Worm (Caenorhabditis elegans) whole organism, L3 larva: ENCODE measurements around the gene fbxa-89.

Source experiments
- ZK546.5 ChIP-seq: sonication (generic microtip); optimal IDR thresholded peaks from 2 replicates; lab custom pipeline; 2017; ENCODE audit warnings: missing biosample characterization, missing genetic modification characterization
- aly-2 ChIP-seq: fragments of 150-350 bp; optimal IDR thresholded peaks from 2 replicates; lab custom pipeline; 2014; ENCODE audit warnings: missing biosample characterization, missing genetic modification characterization
- ceh-82 ChIP-seq: fragments of 150-350 bp; optimal IDR thresholded peaks from 2 replicates; lab custom pipeline; 2014; ENCODE audit warnings: missing biosample characterization, missing genetic modification characterization
- daf-12 ChIP-seq: fragments of 150-350 bp; optimal IDR thresholded peaks from 2 replicates; lab custom pipeline; 2014; ENCODE audit warnings: missing biosample characterization, missing genetic modification reagents, missing genetic modification characterization
- egl-27 ChIP-seq: sonication (generic microtip); optimal IDR thresholded peaks from 4 replicates; lab custom pipeline; 2017; ENCODE audit warnings: missing biosample characterization, missing genetic modification reagents, missing genetic modification characterization
- egl-5 ChIP-seq: fragments of 150-350 bp; optimal IDR thresholded peaks from 2 replicates; lab custom pipeline; 2017; ENCODE audit warnings: missing biosample characterization, missing genetic modification reagents, missing genetic modification characterization, inconsistent platforms
- elt-1 ChIP-seq: fragments of 150-350 bp; optimal IDR thresholded peaks from 2 replicates; lab custom pipeline; 2014; ENCODE audit warnings: missing biosample characterization, missing genetic modification characterization
- eor-1 ChIP-seq, 2 experiments: fragments of 150-350 bp; optimal IDR thresholded peaks; 2 replicates each; lab custom pipeline; 2014 to 2018; ENCODE audit warnings: missing biosample characterization in 2 of 2, missing genetic modification characterization in 2 of 2
- fkh-10 ChIP-seq: sonication (generic microtip); optimal IDR thresholded peaks from 2 replicates; lab custom pipeline; 2017; ENCODE audit warnings: missing biosample characterization, missing genetic modification reagents, missing genetic modification characterization
- fkh-2 ChIP-seq: fragments of 150-350 bp; optimal IDR thresholded peaks from 2 replicates; lab custom pipeline; 2014; ENCODE audit warnings: missing biosample characterization, missing genetic modification reagents, missing genetic modification characterization
- fos-1 ChIP-seq: fragments of 150-350 bp; optimal IDR thresholded peaks from 2 replicates; lab custom pipeline; 2014; ENCODE audit warnings: missing biosample characterization, missing genetic modification characterization
- hmg-11 ChIP-seq: sonication (generic microtip); optimal IDR thresholded peaks from 2 replicates; lab custom pipeline; 2016; ENCODE audit warnings: missing genetic modification characterization, missing compliant biosample characterization
- lin-15B ChIP-seq: fragments of 150-350 bp; optimal IDR thresholded peaks from 2 replicates; lab custom pipeline; 2014; ENCODE audit warnings: missing biosample characterization, missing genetic modification characterization
- lin-39 ChIP-seq: fragments of 150-350 bp; optimal IDR thresholded peaks from 2 replicates; lab custom pipeline; 2018; ENCODE audit warnings: missing biosample characterization, missing genetic modification reagents, missing genetic modification characterization
- nfya-1 ChIP-seq: sonication (generic microtip); optimal IDR thresholded peaks from 2 replicates; lab custom pipeline; 2017; ENCODE audit warnings: missing genetic modification characterization, mild to moderate bottlenecking, missing compliant biosample characterization, antibody characterized with exemption, moderate library complexity; ENCODE audit not compliant: insufficient read depth
- nhr-11 ChIP-seq: fragments of 150-350 bp; optimal IDR thresholded peaks from 2 replicates; lab custom pipeline; 2014; ENCODE audit warnings: missing biosample characterization, missing genetic modification characterization
- nhr-23 ChIP-seq: fragments of 150-350 bp; optimal IDR thresholded peaks from 2 replicates; lab custom pipeline; 2014; ENCODE audit warnings: missing biosample characterization, missing genetic modification reagents, missing genetic modification characterization
- nhr-25 ChIP-seq: sonication (generic microtip); optimal IDR thresholded peaks from 2 replicates; lab custom pipeline; 2017; ENCODE audit warnings: missing biosample characterization, missing genetic modification characterization
- nhr-28 ChIP-seq: fragments of 150-350 bp; optimal IDR thresholded peaks from 2 replicates; lab custom pipeline; 2014; ENCODE audit warnings: missing biosample characterization, missing genetic modification characterization
- nhr-43 ChIP-seq: sonication (generic microtip); optimal IDR thresholded peaks from 2 replicates; lab custom pipeline; 2016; ENCODE audit warnings: mild to moderate bottlenecking, missing genetic modification characterization, missing compliant biosample characterization; ENCODE audit not compliant: poor library complexity, severe bottlenecking
- nhr-67 ChIP-seq: fragments of 150-350 bp; optimal IDR thresholded peaks from 2 replicates; lab custom pipeline; 2014; ENCODE audit warnings: missing biosample characterization, missing genetic modification characterization
- nhr-76 ChIP-seq: fragments of 150-350 bp; sonication (generic microtip); optimal IDR thresholded peaks from 5 replicates; lab custom pipeline; 2014; ENCODE audit warnings: missing biosample characterization, missing genetic modification characterization
- nhr-77 ChIP-seq: fragments of 150-350 bp; optimal IDR thresholded peaks from 2 replicates; lab custom pipeline; 2014; ENCODE audit warnings: missing biosample characterization, missing genetic modification characterization
- pha-4 ChIP-seq: fragments of 150-350 bp; optimal IDR thresholded peaks from 2 replicates; lab custom pipeline; 2014; ENCODE audit warnings: missing biosample characterization, missing genetic modification reagents, missing genetic modification characterization
- pqm-1 ChIP-seq: fragments of 150-350 bp; optimal IDR thresholded peaks from 2 replicates; lab custom pipeline; 2017; ENCODE audit warnings: missing biosample characterization, missing genetic modification characterization, inconsistent platforms
- snpc-4 ChIP-seq: fragments of 150-350 bp; optimal IDR thresholded peaks from 2 replicates; lab custom pipeline; 2014; ENCODE audit warnings: missing biosample characterization, missing genetic modification characterization
- tbx-2 ChIP-seq: sonication (generic microtip); optimal IDR thresholded peaks from 2 replicates; lab custom pipeline; 2016; ENCODE audit warnings: mild to moderate bottlenecking, missing genetic modification characterization, missing compliant biosample characterization
- unc-39 ChIP-seq: sonication (generic microtip); optimal IDR thresholded peaks from 4 replicates; lab custom pipeline; 2017; ENCODE audit warnings: missing biosample characterization, missing genetic modification characterization
- unc-62 ChIP-seq: fragments of 150-350 bp; sonication (generic microtip); optimal IDR thresholded peaks from 4 replicates; lab custom pipeline; 2014; ENCODE audit warnings: missing biosample characterization, missing genetic modification reagents, missing genetic modification characterization
- ztf-11 ChIP-seq: fragments of 150-350 bp; optimal IDR thresholded peaks from 2 replicates; lab custom pipeline; 2014; ENCODE audit warnings: missing biosample characterization, missing genetic modification characterization
- ztf-4 ChIP-seq: fragments of 150-350 bp; optimal IDR thresholded peaks from 2 replicates; lab custom pipeline; 2014; ENCODE audit warnings: missing biosample characterization, missing genetic modification characterization

fbxa-89 gene

ce11 chrIII:12218633-12219097 lies 17.3 kb upstream of the fbxa-89 start, which contains the start of the genes gex-4 and gphr-1:
gex-4 (minus strand) TSS chrIII:12218634.
gphr-1 (plus strand) TSS chrIII:12219047.
- TF ChIP-seq lin-15B (tag; lab: Kevin White, UChicago) = peak; percentile 85
- TF ChIP-seq aly-2 (tag; lab: Kevin White, UChicago) = no peak
- peak; percentile 63 for TF ChIP-seq nfya-1
- no peak for TF ChIP-seq fkh-2 (tag; lab: Kevin White, UChicago)
- TF ChIP-seq nhr-23 (tag; lab: Kevin White, UChicago) = peak; percentile 20
- peak; percentile 77 for TF ChIP-seq pha-4 (tag; lab: Kevin White, UChicago)
- TF ChIP-seq egl-5 (tag; lab: Kevin White, UChicago) = peak; percentile 25
- no peak for TF ChIP-seq ztf-11 (tag; lab: Kevin White, UChicago)
- TF ChIP-seq, all 47 proteins: peak for 5

- TF ChIP-seq nfya-1 (peak; percentile 61), lin-39 (no peak), nhr-77 (no peak)
These were observed 15.2 kb upstream of the fbxa-89 start for ce11 chrIII:12220820-12221219.

ce11 chrIII:12221452-12221851 lies 14.5 kb upstream of the fbxa-89 start:
- TF ChIP-seq nfya-1 (peak; percentile 63), nhr-28 (tag; lab: Kevin White, UChicago) (no peak), ceh-82 (tag; lab: Kevin White, UChicago) (no peak)

- TF ChIP-seq fos-1 (tag; lab: Kevin White, UChicago) (no peak), nhr-11 (no peak), nfya-1 (no peak), ZK546.5 (tag; lab: Kevin White, UChicago) (no peak), fkh-10 (GFP tag; lab: Kevin White, UChicago) (no peak), tbx-2 (no peak), ztf-4 (tag; lab: Kevin White, UChicago) (no peak)
These were observed 12.8 kb upstream of the fbxa-89 start for ce11 chrIII:12223208-12223607.

- TF ChIP-seq nhr-43 (tag; lab: Kevin White, UChicago) (no peak), fkh-2 (tag; lab: Kevin White, UChicago) (no peak), nhr-25 (tag; lab: Kevin White, UChicago) (no peak), daf-12 (tag; lab: Kevin White, UChicago) (no peak), nhr-77 (no peak), unc-39 (tag; lab: Kevin White, UChicago) (no peak), lin-15B (tag; lab: Kevin White, UChicago) (no peak), nhr-23 (tag; lab: Kevin White, UChicago) (no peak), ztf-11 (tag; lab: Kevin White, UChicago) (no peak), egl-27 (tag; lab: Kevin White, UChicago) (no peak), nhr-76 (tag; lab: Kevin White, UChicago) (no peak), unc-62 (GFP tag; lab: Kevin White, UChicago) (no peak), ceh-82 (tag; lab: Kevin White, UChicago) (no peak), elt-1 (tag; lab: Kevin White, UChicago) (no peak)
These were observed 10.8 kb upstream of the fbxa-89 start, which contains the start of gene gmn-1 for ce11 chrIII:12225234-12225633. gmn-1 (minus strand) TSS chrIII:12225331.

- TF ChIP-seq elt-1 (tag; lab: Kevin White, UChicago) = no peak
- TF ChIP-seq pqm-1 = no peak
- no peak for TF ChIP-seq unc-39 (tag; lab: Kevin White, UChicago)
- TF ChIP-seq nhr-67 = no peak
- TF ChIP-seq lin-15B (tag; lab: Kevin White, UChicago) = peak; percentile 79
- peak; percentile 67 for TF ChIP-seq pha-4 (tag; lab: Kevin White, UChicago)
- peak; percentile 10 for TF ChIP-seq nhr-25 (tag; lab: Kevin White, UChicago)
- no peak for TF ChIP-seq snpc-4
- peak; percentile 16 for TF ChIP-seq hmg-11 (tag; lab: Kevin White, UChicago)
- no peak for TF ChIP-seq ZK546.5 (tag; lab: Kevin White, UChicago)
- TF ChIP-seq lin-39 = peak; percentile 66
- peak; percentile 87 for TF ChIP-seq nfya-1
- TF ChIP-seq egl-5 (tag; lab: Kevin White, UChicago) = peak; percentile 13
- TF ChIP-seq eor-1 (tag; optimal IDR thresholded peaks at IDR 0.05; lab: Kevin White, UChicago) = no peak
- TF ChIP-seq fkh-10 (GFP tag; lab: Kevin White, UChicago) = peak; percentile 55
- TF ChIP-seq, all 47 proteins: peak for 8
These were observed 9.8 kb upstream of the fbxa-89 start, which contains the start of the genes Y75B8A.18 and Y75B8A.19 for ce11 chrIII:12226089-12226682. Y75B8A.18 (minus strand) TSS chrIII:12226230. Y75B8A.19 (plus strand) TSS chrIII:12226632.
